Worm (Caenorhabditis elegans): Measurements from ENCODE around the gene far-2.

far-2 gene

ce11 chrIII:9104060-9104459 is 22.4 kb downstream of the far-2 start:
- TF ChIP-seq hmbx-1 (tag; optimal IDR thresholded peaks at IDR 0.05) (peak; percentile 20), aly-1 (tag; optimal IDR thresholded peaks at IDR 0.05) (no peak), B0310.2 (tag; optimal IDR thresholded peaks at IDR 0.05) (peak; percentile 73), sea-1 (GFP tag; conservative IDR thresholded peaks at IDR 0.05) (0 out of 2 replicates have a peak, but pooled peaks have one; percentile 37), ceh-36 (tag; optimal IDR thresholded peaks at IDR 0.05) (peak; percentile 74), hmg-4 (GFP tag; optimal IDR thresholded peaks at IDR 0.05) (peak; percentile 80), ama-1 (optimal IDR thresholded peaks at IDR 0.05) (no peak), pes-1 (GFP tag; IDR thresholded peaks at IDR 0.05) (no peak), hnd-1 (tag; optimal IDR thresholded peaks at IDR 0.05) (peak; percentile 77), ceh-13 (GFP tag; optimal IDR thresholded peaks at IDR 0.05) (peak; percentile 75), scrt-1 (GFP tag; IDR thresholded peaks at IDR 0.05) (peak; percentile 87), tbx-11 (GFP tag; IDR thresholded peaks at IDR 0.05) (peak; percentile 77), ets-7 (tag; optimal IDR thresholded peaks at IDR 0.05) (peak; percentile 27), F13C5.2 (tag; optimal IDR thresholded peaks at IDR 0.05) (peak; percentile 18), tra-4 (tag; optimal IDR thresholded peaks at IDR 0.05) (peak; percentile 37), flt-1 (GFP tag; IDR thresholded peaks at IDR 0.05) (peak; percentile 79), tbx-37 (GFP tag; conservative IDR thresholded peaks at IDR 0.05) (peak; percentile 76)

ce11 chrIII:9105653-9106052 is 24.0 kb downstream of the far-2 start:
- TF ChIP-seq tbx-11 (GFP tag; IDR thresholded peaks at IDR 0.05): no peak
- no peak for TF ChIP-seq aly-1 (tag; optimal IDR thresholded peaks at IDR 0.05)
- no peak for TF ChIP-seq B0310.2 (tag; optimal IDR thresholded peaks at IDR 0.05)
- no peak for TF ChIP-seq flt-1 (GFP tag; IDR thresholded peaks at IDR 0.05)
- TF ChIP-seq F13C5.2 (tag; optimal IDR thresholded peaks at IDR 0.05): no peak

ce11 chrIII:9109172-9109571 is 27.5 kb downstream of the far-2 start, which contains the start of gene cya-1:
Gene cya-1, minus strand, starts transcription at chrIII:9109272.
- TF ChIP-seq sea-1 (GFP tag; conservative IDR thresholded peaks at IDR 0.05): no peak
- no peak for TF ChIP-seq tra-4 (tag; optimal IDR thresholded peaks at IDR 0.05)
- no peak for TF ChIP-seq ceh-36 (tag; optimal IDR thresholded peaks at IDR 0.05)
- TF ChIP-seq scrt-1 (GFP tag; IDR thresholded peaks at IDR 0.05): no peak
- TF ChIP-seq hmg-4 (GFP tag; optimal IDR thresholded peaks at IDR 0.05): no peak
- no peak for TF ChIP-seq ets-7 (tag; optimal IDR thresholded peaks at IDR 0.05)
- no peak for TF ChIP-seq pes-1 (GFP tag; IDR thresholded peaks at IDR 0.05)
- no peak for TF ChIP-seq hnd-1 (tag; optimal IDR thresholded peaks at IDR 0.05)
- TF ChIP-seq flt-1 (GFP tag; IDR thresholded peaks at IDR 0.05): no peak
- no peak for TF ChIP-seq tbx-11 (GFP tag; IDR thresholded peaks at IDR 0.05)
- no peak for TF ChIP-seq ama-1 (optimal IDR thresholded peaks at IDR 0.05)
- TF ChIP-seq aly-1 (tag; optimal IDR thresholded peaks at IDR 0.05): no peak
- no peak for TF ChIP-seq hmbx-1 (tag; optimal IDR thresholded peaks at IDR 0.05)
- TF ChIP-seq tbx-37 (GFP tag; conservative IDR thresholded peaks at IDR 0.05): no peak
- TF ChIP-seq ceh-13 (GFP tag; optimal IDR thresholded peaks at IDR 0.05): no peak
- no peak for TF ChIP-seq B0310.2 (tag; optimal IDR thresholded peaks at IDR 0.05)
- TF ChIP-seq F13C5.2 (tag; optimal IDR thresholded peaks at IDR 0.05): no peak

- TF ChIP-seq tbx-37 (GFP tag; conservative IDR thresholded peaks at IDR 0.05) (no peak), aly-1 (tag; optimal IDR thresholded peaks at IDR 0.05) (no peak), sea-1 (GFP tag; conservative IDR thresholded peaks at IDR 0.05) (no peak), flt-1 (GFP tag; IDR thresholded peaks at IDR 0.05) (no peak), ceh-36 (tag; optimal IDR thresholded peaks at IDR 0.05) (peak; percentile 16), tra-4 (tag; optimal IDR thresholded peaks at IDR 0.05) (no peak), scrt-1 (GFP tag; IDR thresholded peaks at IDR 0.05) (no peak)
Measured at ce11 chrIII:9109726-9110125, 28.1 kb downstream of the far-2 start.

- no peak for TF ChIP-seq F13C5.2 (tag; optimal IDR thresholded peaks at IDR 0.05)
- no peak for TF ChIP-seq ama-1 (optimal IDR thresholded peaks at IDR 0.05)
- no peak for TF ChIP-seq B0310.2 (tag; optimal IDR thresholded peaks at IDR 0.05)
- TF ChIP-seq aly-1 (tag; optimal IDR thresholded peaks at IDR 0.05): no peak
- no peak for TF ChIP-seq sea-1 (GFP tag; conservative IDR thresholded peaks at IDR 0.05)
- no peak for TF ChIP-seq ceh-36 (tag; optimal IDR thresholded peaks at IDR 0.05)
Measured at ce11 chrIII:9110270-9110669, 28.6 kb downstream of the far-2 start.

DNA sequence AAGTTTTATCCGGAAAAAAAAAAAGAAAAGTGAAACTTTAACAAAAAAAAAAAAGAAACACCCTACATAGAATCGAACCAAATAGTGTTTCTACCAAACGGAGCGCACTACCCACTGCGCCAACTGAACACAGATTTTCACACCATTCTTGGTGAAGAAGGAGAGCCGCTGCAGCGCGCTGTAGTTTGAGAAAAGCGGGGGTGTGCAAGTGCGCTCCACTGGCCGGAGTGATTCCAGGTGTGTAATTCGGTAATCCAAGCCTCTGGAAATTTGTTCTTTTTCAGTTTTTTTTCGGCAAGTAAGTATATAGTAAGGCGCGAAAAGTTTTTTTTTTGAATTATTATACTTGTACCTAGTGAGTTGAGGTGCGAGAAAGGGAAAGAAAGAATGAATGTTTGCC is 29.3 kb downstream of the far-2 start:
- peak; percentile 69; the same call in 1 of the 2 replicates for TF ChIP-seq scrt-1 (GFP tag; IDR thresholded peaks at IDR 0.05)
- peak; percentile 53 for TF ChIP-seq flt-1 (GFP tag; IDR thresholded peaks at IDR 0.05)
- TF ChIP-seq pes-1 (GFP tag; IDR thresholded peaks at IDR 0.05): peak; percentile 77
- TF ChIP-seq tbx-37 (GFP tag; conservative IDR thresholded peaks at IDR 0.05): 0 out of 2 replicates have a peak, but pooled peaks have one; percentile 35

ce11 chrIII:9112479-9112878 is 30.9 kb downstream of the far-2 start:
- TF ChIP-seq hnd-1 (tag; optimal IDR thresholded peaks at IDR 0.05) (no peak), scrt-1 (GFP tag; IDR thresholded peaks at IDR 0.05) (no peak), B0310.2 (tag; optimal IDR thresholded peaks at IDR 0.05) (no peak), F13C5.2 (tag; optimal IDR thresholded peaks at IDR 0.05) (peak; percentile 67), tbx-11 (GFP tag; IDR thresholded peaks at IDR 0.05) (no peak), hmg-4 (GFP tag; optimal IDR thresholded peaks at IDR 0.05) (peak; percentile 80), hmbx-1 (tag; optimal IDR thresholded peaks at IDR 0.05) (no peak), ama-1 (optimal IDR thresholded peaks at IDR 0.05) (no peak), aly-1 (tag; optimal IDR thresholded peaks at IDR 0.05) (peak; percentile 19), pes-1 (GFP tag; IDR thresholded peaks at IDR 0.05) (no peak), flt-1 (GFP tag; IDR thresholded peaks at IDR 0.05) (no peak), tbx-37 (GFP tag; conservative IDR thresholded peaks at IDR 0.05) (no peak), ceh-13 (GFP tag; optimal IDR thresholded peaks at IDR 0.05) (no peak), ceh-36 (tag; optimal IDR thresholded peaks at IDR 0.05) (no peak), tra-4 (tag; optimal IDR thresholded peaks at IDR 0.05) (no peak), ets-7 (tag; optimal IDR thresholded peaks at IDR 0.05) (no peak), sea-1 (GFP tag; conservative IDR thresholded peaks at IDR 0.05) (no peak)

DNA sequence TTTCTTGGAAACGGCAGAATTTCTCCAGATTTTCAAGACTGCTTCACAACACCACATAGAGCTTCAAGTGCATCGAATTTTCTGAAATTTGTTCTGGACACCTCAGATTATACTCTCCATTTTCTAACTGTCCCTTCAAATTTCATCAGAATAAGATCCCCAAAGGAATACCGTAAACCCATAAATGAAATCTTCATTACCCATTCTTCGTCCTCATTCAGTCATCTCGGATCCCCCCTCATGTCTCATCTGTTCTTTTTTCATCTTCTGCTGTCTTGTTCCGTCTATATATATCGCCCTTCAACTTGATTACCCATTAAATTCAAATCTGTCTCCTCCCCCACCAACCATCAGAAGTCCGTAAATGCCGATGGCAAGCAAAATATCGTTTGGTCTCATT is 32.4 kb downstream of the far-2 start:
- TF ChIP-seq flt-1 (GFP tag; IDR thresholded peaks at IDR 0.05) (no peak), ets-7 (tag; optimal IDR thresholded peaks at IDR 0.05) (no peak), B0310.2 (tag; optimal IDR thresholded peaks at IDR 0.05) (no peak), tra-4 (tag; optimal IDR thresholded peaks at IDR 0.05) (no peak), ceh-13 (GFP tag; optimal IDR thresholded peaks at IDR 0.05) (no peak), tbx-11 (GFP tag; IDR thresholded peaks at IDR 0.05) (no peak), hmg-4 (GFP tag; optimal IDR thresholded peaks at IDR 0.05) (no peak), hmbx-1 (tag; optimal IDR thresholded peaks at IDR 0.05) (no peak), hnd-1 (tag; optimal IDR thresholded peaks at IDR 0.05) (no peak), tbx-37 (GFP tag; conservative IDR thresholded peaks at IDR 0.05) (no peak)

All from whole organism, early embryonic.